Fruit fly (Drosophila melanogaster) whole organism, embryonic: ENCODE measurements around the gene CG7914.
A peak's percentile ranks its signal among the peaks of the same experiment; 100 is the strongest.

Experiments used
- Adf1 ChIP-seq: fragments of 200-800 bp; sonication (Bioruptor generic); IDR thresholded peaks from 2 replicates; pipeline ENCODE4 v1.3.6; 2022; ENCODE audit warnings: missing biosample characterization, missing genetic modification characterization
- Bgb ChIP-seq: fragments of 200-800 bp; sonication (Bioruptor generic); IDR thresholded peaks from 2 replicates; pipeline ENCODE4 v1.3.6; 2022; ENCODE audit warnings: missing biosample characterization, missing genetic modification characterization; ENCODE audit not compliant: partially characterized antibody
- CG10321 ChIP-seq: fragments of 200-800 bp; sonication (Bioruptor generic); IDR thresholded peaks from 2 replicates; pipeline ENCODE4 v1.3.6; 2022; ENCODE audit warnings: missing biosample characterization, missing genetic modification characterization
- CG10366 ChIP-seq: fragments of 200-800 bp; sonication (Bioruptor generic); IDR thresholded peaks from 2 replicates; pipeline ENCODE4 v1.3.6; 2022; ENCODE audit warnings: missing biosample characterization, missing genetic modification characterization
- CG11093 ChIP-seq: fragments of 200-800 bp; sonication (Bioruptor generic); IDR thresholded peaks from 3 replicates; pipeline ENCODE4 v1.3.6; 2022; ENCODE audit warnings: missing biosample characterization, missing genetic modification characterization
- CG11398 ChIP-seq: fragments of 200-800 bp; sonication (Bioruptor generic); optimal IDR thresholded peaks from 2 replicates; lab custom pipeline; 2016; ENCODE audit warnings: missing biosample characterization, missing genetic modification characterization
- CG13894 ChIP-seq: fragments of 200-800 bp; sonication (Bioruptor generic); optimal IDR thresholded peaks from 3 replicates; lab custom pipeline; 2018; ENCODE audit warnings: missing biosample characterization, mild to moderate bottlenecking, missing genetic modification characterization, moderate library complexity
- CG14860 ChIP-seq: fragments of 200-800 bp; sonication (Bioruptor generic); IDR thresholded peaks from 3 replicates; pipeline ENCODE4 v1.3.6; 2022; ENCODE audit warnings: missing biosample characterization, missing genetic modification characterization; ENCODE audit not compliant: partially characterized antibody
- CG15601 ChIP-seq: fragments of 200-800 bp; sonication (Bioruptor generic); optimal IDR thresholded peaks from 3 replicates; lab custom pipeline; 2019; ENCODE audit warnings: missing biosample characterization, mild to moderate bottlenecking, missing genetic modification characterization, moderate library complexity
- CG1647 ChIP-seq: fragments of 200-800 bp; sonication (Bioruptor generic); optimal IDR thresholded peaks from 3 replicates; lab custom pipeline; 2016; ENCODE audit warnings: missing biosample characterization, missing genetic modification characterization
- CG16815 ChIP-seq: fragments of 200-800 bp; sonication (Bioruptor generic); optimal IDR thresholded peaks from 3 replicates; lab custom pipeline; 2017; ENCODE audit warnings: missing biosample characterization, mild to moderate bottlenecking, missing genetic modification characterization
- CG17829 ChIP-seq: fragments of 200-800 bp; optimal IDR thresholded peaks from 2 replicates; lab custom pipeline; 2019; ENCODE audit warnings: missing biosample characterization, mild to moderate bottlenecking, missing genetic modification characterization, moderate library complexity
- CG1832 ChIP-seq: fragments of 200-800 bp; sonication (Bioruptor generic); optimal IDR thresholded peaks from 2 replicates; lab custom pipeline; 2017; ENCODE audit warnings: missing biosample characterization, mild to moderate bottlenecking, missing genetic modification characterization, inconsistent platforms
- CG2202 ChIP-seq: fragments of 200-800 bp; sonication (Bioruptor generic); optimal IDR thresholded peaks from 2 replicates; lab custom pipeline; 2018; ENCODE audit warnings: missing biosample characterization, mild to moderate bottlenecking, missing genetic modification characterization
- CG2889 ChIP-seq: fragments of 200-800 bp; sonication (Bioruptor generic); IDR thresholded peaks from 3 replicates; pipeline ENCODE4 v1.3.6; 2022; ENCODE audit warnings: missing biosample characterization, missing genetic modification characterization
- CG3163 ChIP-seq: fragments of 200-800 bp; sonication (Bioruptor generic); optimal IDR thresholded peaks from 3 replicates; lab custom pipeline; 2016; ENCODE audit warnings: missing biosample characterization, missing genetic modification characterization
- CG7271 ChIP-seq: fragments of 200-800 bp; sonication (Bioruptor generic); optimal IDR thresholded peaks from 2 replicates; lab custom pipeline; 2018; ENCODE audit warnings: missing biosample characterization, mild to moderate bottlenecking, missing genetic modification characterization, moderate library complexity
- CG7556 ChIP-seq: fragments of 200-800 bp; sonication (Bioruptor generic); optimal IDR thresholded peaks from 2 replicates; lab custom pipeline; 2017; ENCODE audit warnings: missing biosample characterization, mild to moderate bottlenecking, missing genetic modification characterization
- CrebB ChIP-seq: fragments of 200-800 bp; sonication (Bioruptor generic); optimal IDR thresholded peaks from 3 replicates; lab custom pipeline; 2018; ENCODE audit warnings: missing biosample characterization, mild to moderate bottlenecking, missing genetic modification characterization
- Deaf1 ChIP-seq: fragments of 200-800 bp; optimal IDR thresholded peaks from 3 replicates; lab custom pipeline; 2019; ENCODE audit warnings: missing biosample characterization, mild to moderate bottlenecking, missing genetic modification characterization, moderate library complexity
- Dp ChIP-seq: fragments of 200-800 bp; sonication (Bioruptor generic); optimal IDR thresholded peaks from 2 replicates; lab custom pipeline; 2018; ENCODE audit warnings: missing biosample characterization, mild to moderate bottlenecking, missing genetic modification characterization, moderate library complexity
- Drgx ChIP-seq: fragments of 200-800 bp; sonication (Bioruptor generic); IDR thresholded peaks from 2 replicates; pipeline ENCODE4 v1.3.6; 2022; ENCODE audit warnings: missing biosample characterization, missing genetic modification characterization
- Eip74EF ChIP-seq, 2 experiments: fragments of 200-800 bp in 1 of 2; fragments of >200 bp in 1 of 2; sonication (Bioruptor generic) in 1 of 2; optimal IDR thresholded peaks; 2 replicates each; lab custom pipeline; 2017 to 2019; ENCODE audit warnings: missing biosample characterization in 2 of 2, missing genetic modification characterization in 2 of 2, mild to moderate bottlenecking in 1 of 2, moderate library complexity in 1 of 2
- Fer2 ChIP-seq: fragments of 200-800 bp; sonication (Bioruptor generic); optimal IDR thresholded peaks from 2 replicates; lab custom pipeline; 2018; ENCODE audit warnings: missing biosample characterization, mild to moderate bottlenecking, missing genetic modification characterization, moderate library complexity
- HLHmδ ChIP-seq: fragments of 200-800 bp; sonication (Bioruptor generic); optimal IDR thresholded peaks from 2 replicates; lab custom pipeline; 2018; ENCODE audit warnings: missing biosample characterization, mild to moderate bottlenecking, missing genetic modification characterization, moderate library complexity
- MTF-1 ChIP-seq: fragments of 200-800 bp; sonication (Bioruptor generic); optimal IDR thresholded peaks from 2 replicates; lab custom pipeline; 2018; ENCODE audit warnings: missing biosample characterization, mild to moderate bottlenecking, missing genetic modification characterization, borderline replicate concordance
- Mes4 ChIP-seq: fragments of 200-800 bp; sonication (Bioruptor generic); optimal IDR thresholded peaks from 2 replicates; lab custom pipeline; 2016; ENCODE audit warnings: missing biosample characterization, missing genetic modification characterization
- Nf-YC ChIP-seq: fragments of 200-800 bp; optimal IDR thresholded peaks from 3 replicates; lab custom pipeline; 2019; ENCODE audit warnings: missing biosample characterization, mild to moderate bottlenecking, missing genetic modification characterization, moderate library complexity
- Sry-δ ChIP-seq: fragments of 200-800 bp; sonication (Bioruptor generic); optimal IDR thresholded peaks from 2 replicates; lab custom pipeline; 2016; ENCODE audit warnings: missing biosample characterization, missing genetic modification characterization
- amos ChIP-seq: fragments of 200-800 bp; sonication (Bioruptor generic); IDR thresholded peaks from 2 replicates; pipeline ENCODE4 v1.3.6; 2022; ENCODE audit warnings: missing biosample characterization, missing genetic modification characterization; ENCODE audit not compliant: partially characterized antibody
- ap ChIP-seq: fragments of 200-800 bp; sonication (Bioruptor generic); IDR thresholded peaks from 2 replicates; pipeline ENCODE4 v1.3.6; 2022; ENCODE audit warnings: missing biosample characterization, missing genetic modification characterization
- ash1 ChIP-seq: fragments of 200-800 bp; sonication (Bioruptor generic); optimal IDR thresholded peaks from 2 replicates; lab custom pipeline; 2018; ENCODE audit warnings: missing biosample characterization, mild to moderate bottlenecking, missing genetic modification characterization
- az2 ChIP-seq: fragments of 200-800 bp; sonication (Bioruptor generic); optimal IDR thresholded peaks from 3 replicates; lab custom pipeline; 2016; ENCODE audit warnings: missing biosample characterization, missing genetic modification characterization
- chinmo ChIP-seq: fragments of 200-800 bp; sonication (Bioruptor generic); IDR thresholded peaks from 4 replicates; pipeline ENCODE4 v1.3.6; 2022; ENCODE audit warnings: missing biosample characterization, missing genetic modification characterization; ENCODE audit not compliant: partially characterized antibody
- crol ChIP-seq: fragments of 200-800 bp; sonication (Bioruptor generic); IDR thresholded peaks from 2 replicates; pipeline ENCODE4 v1.3.6; 2022; ENCODE audit warnings: missing biosample characterization, missing genetic modification characterization
- crp ChIP-seq, 2 experiments: fragments of 200-800 bp; sonication (Bioruptor generic); optimal IDR thresholded peaks; 2 replicates in 1 of 2; 3 replicates in 1 of 2; lab custom pipeline; 2017; ENCODE audit warnings: missing biosample characterization in 2 of 2, missing genetic modification characterization in 2 of 2, mild to moderate bottlenecking in 1 of 2, moderate library complexity in 1 of 2
- ham ChIP-seq: fragments of 200-800 bp; sonication (Bioruptor generic); IDR thresholded peaks from 2 replicates; pipeline ENCODE4 v1.3.6; 2022; ENCODE audit warnings: missing biosample characterization, missing genetic modification characterization
- her ChIP-seq: fragments of 200-800 bp; sonication (Bioruptor generic); optimal IDR thresholded peaks from 2 replicates; lab custom pipeline; 2016; ENCODE audit warnings: missing biosample characterization, missing genetic modification characterization
- jing ChIP-seq: fragments of 200-800 bp; sonication (Bioruptor generic); optimal IDR thresholded peaks from 2 replicates; lab custom pipeline; 2018; ENCODE audit warnings: missing biosample characterization, mild to moderate bottlenecking, missing genetic modification characterization
- lab ChIP-seq: fragments of 200-800 bp; sonication (Bioruptor generic); optimal IDR thresholded peaks from 3 replicates; lab custom pipeline; 2017; ENCODE audit warnings: missing biosample characterization, missing genetic modification characterization, mild to moderate bottlenecking, moderate library complexity, missing genetic modification reagents
- mirr ChIP-seq: fragments of 200-800 bp; sonication (Bioruptor generic); optimal IDR thresholded peaks from 3 replicates; lab custom pipeline; 2018; ENCODE audit warnings: missing biosample characterization, mild to moderate bottlenecking, missing genetic modification characterization
- psq ChIP-seq: fragments of 200-800 bp; sonication (Bioruptor generic); optimal IDR thresholded peaks from 2 replicates; lab custom pipeline; 2017; ENCODE audit warnings: missing biosample characterization, missing genetic modification characterization
- pum ChIP-seq: fragments of 200-800 bp; sonication (Bioruptor generic); optimal IDR thresholded peaks from 2 replicates; lab custom pipeline; 2016; ENCODE audit warnings: missing biosample characterization, missing genetic modification characterization
- row ChIP-seq: fragments of 200-800 bp; sonication (Bioruptor generic); IDR thresholded peaks from 3 replicates; pipeline ENCODE4 v1.3.6; 2022; ENCODE audit warnings: missing biosample characterization, missing genetic modification characterization
- seq ChIP-seq: fragments of 200-800 bp; sonication (Bioruptor generic); IDR thresholded peaks from 2 replicates; pipeline ENCODE4 v1.3.6; 2022; ENCODE audit warnings: missing biosample characterization, missing genetic modification characterization
- so ChIP-seq: fragments of 200-800 bp; sonication (Bioruptor generic); IDR thresholded peaks from 3 replicates; pipeline ENCODE4 v1.3.6; 2022; ENCODE audit warnings: missing biosample characterization, missing genetic modification characterization
- sqz ChIP-seq: fragments of 200-800 bp; sonication (Bioruptor generic); optimal IDR thresholded peaks from 3 replicates; lab custom pipeline; 2018; ENCODE audit warnings: missing biosample characterization, mild to moderate bottlenecking, missing genetic modification characterization
- sr ChIP-seq: fragments of 200-800 bp; sonication (Bioruptor generic); IDR thresholded peaks from 3 replicates; pipeline ENCODE4 v1.3.6; 2022; ENCODE audit warnings: missing biosample characterization, missing genetic modification characterization
- tio ChIP-seq: fragments of 200-800 bp; sonication (Bioruptor generic); optimal IDR thresholded peaks from 2 replicates; lab custom pipeline; 2017; ENCODE audit warnings: missing biosample characterization, missing genetic modification characterization, inconsistent platforms
- zen ChIP-seq: fragments of 200-800 bp; sonication (Bioruptor generic); optimal IDR thresholded peaks from 3 replicates; lab custom pipeline; 2018; ENCODE audit warnings: missing biosample characterization, mild to moderate bottlenecking, missing genetic modification characterization, moderate library complexity

The CG7914 gene

dm6 chrX:19167032-19167568 lies 26.1 kb downstream of the CG7914 start, which contains the start of gene RhoGAP18B (continued):
- no peak for TF ChIP-seq CG1832 (GFP tag; lab: Kevin White, UChicago)
- TF ChIP-seq CG10366 (GFP tag; lab: Robert Waterston, UW), result no peak
- TF ChIP-seq CG7556 (GFP tag; lab: Kevin White, UChicago), result no peak
- TF ChIP-seq sr (GFP tag; lab: Robert Waterston, UW), result peak; percentile 97
- no peak for TF ChIP-seq zen (tag; lab: Kevin White, UChicago)
- TF ChIP-seq ham (GFP tag; lab: Robert Waterston, UW), result no peak
- peak; percentile 83; the same call in 2 of the 4 replicates for TF ChIP-seq chinmo (GFP tag; lab: Robert Waterston, UW)
- TF ChIP-seq CG2202, result no peak
- peak; percentile 60 for TF ChIP-seq crol (GFP tag; lab: Robert Waterston, UW)
- TF ChIP-seq Dp (GFP tag; lab: Kevin White, UChicago), result no peak
- TF ChIP-seq Drgx (GFP tag; lab: Robert Waterston, UW), result no peak
- no peak for TF ChIP-seq Nf-YC (tag; lab: Kevin White, UChicago)
- no peak for TF ChIP-seq CG3163 (GFP tag; lab: Kevin White, UChicago)
- TF ChIP-seq row (GFP tag; lab: Robert Waterston, UW), result peak; percentile 64
- TF ChIP-seq so, result peak; percentile 85; the same call in 2 of the 3 replicates
- no peak for TF ChIP-seq MTF-1 (GFP tag; lab: Kevin White, UChicago)
- no peak for TF ChIP-seq mirr (GFP tag; lab: Kevin White, UChicago)
- TF ChIP-seq CG15601 (tag; lab: Kevin White, UChicago), result no peak
- TF ChIP-seq her (GFP tag; lab: Kevin White, UChicago), result no peak
- no peak for TF ChIP-seq crp (GFP tag; optimal IDR thresholded peaks at IDR 0.05; lab: Kevin White, UChicago)
- no peak for TF ChIP-seq seq
- no peak for TF ChIP-seq Bgb (GFP tag; lab: Robert Waterston, UW)
- TF ChIP-seq pum (GFP tag; lab: Kevin White, UChicago), result no peak
- TF ChIP-seq CG10321 (GFP tag; lab: Robert Waterston, UW), result no peak
- TF ChIP-seq ash1 (GFP tag; lab: Kevin White, UChicago), result no peak
- TF ChIP-seq CrebB (tag; lab: Kevin White, UChicago), result no peak
- TF ChIP-seq ap (GFP tag; lab: Robert Waterston, UW), result no peak
- no peak for TF ChIP-seq CG1647 (GFP tag; lab: Kevin White, UChicago)
- TF ChIP-seq CG16815 (GFP tag; lab: Kevin White, UChicago), result no peak
- no peak for TF ChIP-seq Mes4 (GFP tag; lab: Kevin White, UChicago)
- no peak for TF ChIP-seq HLHmδ (GFP tag; lab: Kevin White, UChicago)
- no peak for TF ChIP-seq jing (GFP tag; lab: Kevin White, UChicago)
- TF ChIP-seq CG13894, result peak; percentile 83
- no peak for TF ChIP-seq az2 (GFP tag; lab: Kevin White, UChicago)
- TF ChIP-seq CG2889 (GFP tag; lab: Robert Waterston, UW), result no peak
- TF ChIP-seq Fer2, result no peak
- no peak for TF ChIP-seq Eip74EF (GFP tag; optimal IDR thresholded peaks at IDR 0.05; lab: Kevin White, UChicago)
- peak; percentile 98 for TF ChIP-seq Adf1 (GFP tag; lab: Robert Waterston, UW)
- no peak for TF ChIP-seq lab
- TF ChIP-seq CG17829, result no peak
- TF ChIP-seq CG14860 (GFP tag; lab: Robert Waterston, UW), result no peak
- no peak for TF ChIP-seq CG11398 (GFP tag; lab: Kevin White, UChicago)
- TF ChIP-seq tio (GFP tag; lab: Kevin White, UChicago), result no peak
- TF ChIP-seq amos (GFP tag; lab: Robert Waterston, UW), result no peak; the same call in 1 of the 2 replicates
- TF ChIP-seq sqz (GFP tag; lab: Kevin White, UChicago), result peak; percentile 9
- no peak for TF ChIP-seq CG11093 (GFP tag; lab: Robert Waterston, UW)
- TF ChIP-seq psq (GFP tag; lab: Kevin White, UChicago), result no peak
- TF ChIP-seq CG7271 (tag; lab: Kevin White, UChicago), result no peak
- TF ChIP-seq Sry-δ (GFP tag; lab: Kevin White, UChicago), result no peak
- peak; percentile 46 for TF ChIP-seq Deaf1
